Fruit fly (Drosophila melanogaster): ENCODE measurements around the gene CG16727.

DNA sequence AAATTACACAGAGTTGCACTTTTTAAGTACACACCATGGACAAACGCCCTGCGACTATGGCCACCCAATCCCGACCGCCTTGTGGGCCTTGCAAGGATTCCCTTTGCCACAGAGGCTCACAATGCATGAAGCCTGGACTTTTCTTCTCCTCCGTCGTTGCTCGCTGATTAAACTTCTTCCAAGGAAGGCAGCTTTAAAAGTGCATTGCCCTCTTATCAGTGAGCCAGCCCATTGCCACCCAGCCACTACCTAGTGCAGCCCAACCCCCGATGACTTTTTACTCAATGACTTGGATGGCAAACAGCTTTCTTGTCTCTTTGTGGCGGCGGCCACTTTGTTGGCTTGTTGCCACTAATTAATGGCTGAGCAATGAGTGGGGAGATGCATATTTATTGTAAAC lies 25.5 kb upstream of the CG16727 start:
- TF ChIP-seq sage (GFP tag; optimal IDR thresholded peaks at IDR 0.05) (no peak), foxo (GFP tag; optimal IDR thresholded peaks at IDR 0.05) (no peak), Vsx2 (GFP tag; optimal IDR thresholded peaks at IDR 0.05; ENCODE audit: partially characterized antibody) (no peak), sv (GFP tag; optimal IDR thresholded peaks at IDR 0.05) (no peak), usp (GFP tag; optimal IDR thresholded peaks at IDR 0.05) (no peak), fru (GFP tag; optimal IDR thresholded peaks at IDR 0.05) (no peak), Mio (GFP tag; optimal IDR thresholded peaks at IDR 0.05) (no peak), CG32264 (GFP tag; optimal IDR thresholded peaks at IDR 0.05) (no peak), woc (GFP tag; optimal IDR thresholded peaks at IDR 0.05) (no peak), Sp1 (GFP tag; optimal IDR thresholded peaks at IDR 0.05) (no peak), lola (GFP tag; optimal IDR thresholded peaks at IDR 0.05) (no peak), HLH106 (tag; optimal IDR thresholded peaks at IDR 0.05) (no peak), pan (optimal IDR thresholded peaks at IDR 0.05) (no peak)
